Worm (Caenorhabditis elegans) whole organism, L4 larva: ENCODE measurements around the gene ZK697.14.

ENCODE experiments used
- D1046.2 ChIP-seq: fragments of 200-800 bp; sonication (Bioruptor generic); IDR thresholded peaks from 2 replicates; pipeline ENCODE4 v1.3.6; 2022; ENCODE audit warnings: missing genetic modification characterization, missing compliant biosample characterization
- F26F4.8 ChIP-seq: fragments of 200-800 bp; sonication (Bioruptor generic); conservative IDR thresholded peaks from 2 replicates; pipeline ENCODE4 v1.3.6; 2022; ENCODE audit warnings: missing genetic modification characterization, missing compliant biosample characterization
- F44E2.7 ChIP-seq: fragments of 200-800 bp; sonication (Bioruptor generic); IDR thresholded peaks from 2 replicates; pipeline ENCODE4 v2.1.2; 2022; ENCODE audit warnings: missing genetic modification characterization, missing compliant biosample characterization
- F49E8.2 ChIP-seq: sonication (generic microtip); optimal IDR thresholded peaks from 2 replicates; lab custom pipeline; 2016; ENCODE audit warnings: missing compliant biosample characterization, mild to moderate bottlenecking, missing genetic modification characterization, borderline replicate concordance
- Y105C5A.15 ChIP-seq: fragments of 200-800 bp; sonication (Bioruptor generic); IDR thresholded peaks from 2 replicates; pipeline ENCODE4 v1.3.6; 2022; ENCODE audit warnings: missing genetic modification characterization, missing compliant biosample characterization
- Y48G9A.11 ChIP-seq: fragments of 200-800 bp; sonication (Bioruptor generic); IDR thresholded peaks from 2 replicates; pipeline ENCODE4 v1.3.6; 2022; ENCODE audit warnings: missing genetic modification reagents, missing genetic modification characterization, missing compliant biosample characterization
- Y5F2A.4 ChIP-seq: fragments of 200-800 bp; sonication (Bioruptor generic); optimal IDR thresholded peaks from 2 replicates; lab custom pipeline; 2018; ENCODE audit warnings: mild to moderate bottlenecking, missing genetic modification characterization, missing compliant biosample characterization
- Y75B8A.6 ChIP-seq: fragments of 200-800 bp; sonication (Bioruptor generic); IDR thresholded peaks from 2 replicates; pipeline ENCODE4 v1.3.6; 2022; ENCODE audit warnings: missing genetic modification reagents, missing genetic modification characterization, missing compliant biosample characterization
- ZK337.2 ChIP-seq: fragments of 200-800 bp; sonication (Bioruptor generic); IDR thresholded peaks from 2 replicates; pipeline ENCODE4 v1.3.6; 2022; ENCODE audit warnings: missing genetic modification reagents, missing genetic modification characterization, missing compliant biosample characterization
- arid-1 ChIP-seq: fragments of 200-800 bp; sonication (Bioruptor generic); conservative IDR thresholded peaks from 2 replicates; pipeline ENCODE4 v1.3.6; 2022; ENCODE audit warnings: missing genetic modification reagents, missing genetic modification characterization, missing compliant biosample characterization
- attf-4 ChIP-seq: sonication (generic microtip); optimal IDR thresholded peaks from 3 replicates; lab custom pipeline; 2017; ENCODE audit warnings: missing biosample characterization, missing genetic modification characterization
- ceh-20 ChIP-seq: fragments of 200-800 bp; sonication (Bioruptor generic); IDR thresholded peaks from 2 replicates; pipeline ENCODE4 v1.3.6; 2022; ENCODE audit warnings: missing genetic modification reagents, missing genetic modification characterization, missing compliant biosample characterization
- ceh-44 ChIP-seq: fragments of 200-800 bp; sonication (Bioruptor generic); IDR thresholded peaks from 2 replicates; pipeline ENCODE4 v1.3.6; 2022; ENCODE audit warnings: missing genetic modification reagents, missing genetic modification characterization, missing compliant biosample characterization
- ces-1 ChIP-seq: fragments of 150-350 bp; sonication (generic microtip); optimal IDR thresholded peaks from 4 replicates; lab custom pipeline; 2014; ENCODE audit warnings: missing biosample characterization, missing genetic modification reagents, missing genetic modification characterization
- daf-19 ChIP-seq: fragments of 200-800 bp; sonication (Bioruptor generic); conservative IDR thresholded peaks from 2 replicates; pipeline ENCODE4 v1.3.6; 2022; ENCODE audit warnings: missing genetic modification characterization, missing compliant biosample characterization
- daf-8 ChIP-seq: fragments of 200-800 bp; sonication (Bioruptor generic); IDR thresholded peaks from 2 replicates; pipeline ENCODE4 v1.3.6; 2022; ENCODE audit warnings: missing genetic modification characterization, missing compliant biosample characterization
- dmd-8 ChIP-seq: fragments of 200-800 bp; sonication (Bioruptor generic); IDR thresholded peaks from 2 replicates; pipeline ENCODE4 v1.3.6; 2022; ENCODE audit warnings: missing genetic modification characterization, missing compliant biosample characterization
- dmd-9 ChIP-seq: fragments of 200-800 bp; sonication (Bioruptor generic); IDR thresholded peaks from 2 replicates; pipeline ENCODE4 v1.3.6; 2022; ENCODE audit warnings: missing genetic modification reagents, missing genetic modification characterization, missing compliant biosample characterization
- egl-43 ChIP-seq: fragments of 200-800 bp; sonication (Bioruptor generic); IDR thresholded peaks from 2 replicates; pipeline ENCODE4 v1.3.6; 2022; ENCODE audit warnings: missing genetic modification reagents, missing genetic modification characterization, missing compliant biosample characterization
- fos-1 ChIP-seq: fragments of 150-350 bp; optimal IDR thresholded peaks from 2 replicates; lab custom pipeline; 2014; ENCODE audit warnings: missing biosample characterization, missing genetic modification characterization
- hlh-30 ChIP-seq: sonication (generic microtip); optimal IDR thresholded peaks from 2 replicates; lab custom pipeline; 2017; ENCODE audit warnings: antibody characterized with exemption, mild to moderate bottlenecking, missing genetic modification characterization, missing compliant biosample characterization; ENCODE audit not compliant: insufficient read depth
- lim-7 ChIP-seq: fragments of 200-800 bp; sonication (Bioruptor generic); IDR thresholded peaks from 2 replicates; pipeline ENCODE4 v1.3.6; 2022; ENCODE audit warnings: missing genetic modification characterization, missing compliant biosample characterization
- lin-29 ChIP-seq: fragments of 200-800 bp; sonication (Bioruptor generic); IDR thresholded peaks from 2 replicates; pipeline ENCODE4 v1.3.6; 2022; ENCODE audit warnings: missing genetic modification reagents, missing genetic modification characterization, missing compliant biosample characterization
- lin-38 ChIP-seq: fragments of 200-800 bp; sonication (Bioruptor generic); IDR thresholded peaks from 2 replicates; pipeline ENCODE4 v1.3.6; 2022; ENCODE audit warnings: missing genetic modification reagents, missing genetic modification characterization, missing compliant biosample characterization
- madf-5 ChIP-seq, 2 experiments: fragments of 200-800 bp; sonication (Bioruptor generic); IDR thresholded peaks; 2 replicates each; pipeline ENCODE4 v1.3.6; 2022; ENCODE audit warnings: missing compliant biosample characterization in 2 of 2, missing genetic modification characterization in 2 of 2
- mdt-29 ChIP-seq: fragments of 200-800 bp; sonication (Bioruptor generic); IDR thresholded peaks from 2 replicates; pipeline ENCODE4 v1.3.6; 2022; ENCODE audit warnings: missing genetic modification reagents, missing genetic modification characterization, missing compliant biosample characterization
- mep-1 ChIP-seq: fragments of 150-350 bp; sonication (generic microtip); optimal IDR thresholded peaks from 3 replicates; lab custom pipeline; 2014; ENCODE audit warnings: missing biosample characterization, missing genetic modification characterization
- mxl-2 ChIP-seq: fragments of 200-800 bp; sonication (Bioruptor generic); conservative IDR thresholded peaks from 2 replicates; pipeline ENCODE4 v1.3.6; 2022; ENCODE audit warnings: missing genetic modification reagents, missing genetic modification characterization, missing compliant biosample characterization
- mxl-3 ChIP-seq: fragments of 200-800 bp; sonication (Bioruptor generic); optimal IDR thresholded peaks from 2 replicates; lab custom pipeline; 2018; ENCODE audit warnings: mild to moderate bottlenecking, missing genetic modification characterization, missing compliant biosample characterization
- nhr-11 ChIP-seq: fragments of 150-350 bp; optimal IDR thresholded peaks from 2 replicates; lab custom pipeline; 2014; ENCODE audit warnings: missing biosample characterization, missing genetic modification characterization
- nhr-41 ChIP-seq: fragments of 200-800 bp; sonication (Bioruptor generic); IDR thresholded peaks from 2 replicates; pipeline ENCODE4 v1.3.6; 2022; ENCODE audit warnings: missing genetic modification reagents, missing genetic modification characterization, missing compliant biosample characterization
- nhr-48 ChIP-seq: sonication (generic microtip); optimal IDR thresholded peaks from 2 replicates; lab custom pipeline; 2016; ENCODE audit warnings: mild to moderate bottlenecking, missing genetic modification characterization, missing compliant biosample characterization
- php-3 ChIP-seq: fragments of 200-800 bp; sonication (Bioruptor generic); IDR thresholded peaks from 2 replicates; pipeline ENCODE4 v1.3.6; 2022; ENCODE audit warnings: missing genetic modification reagents, missing genetic modification characterization, missing compliant biosample characterization
- rbr-2 ChIP-seq: sonication (generic microtip); optimal IDR thresholded peaks from 2 replicates; lab custom pipeline; 2016; ENCODE audit warnings: missing genotype, missing genetic modification characterization, missing compliant biosample characterization
- saeg-2 ChIP-seq: fragments of 200-800 bp; sonication (Bioruptor generic); IDR thresholded peaks from 2 replicates; pipeline ENCODE4 v1.3.6; 2022; ENCODE audit warnings: missing genetic modification reagents, missing genetic modification characterization, missing compliant biosample characterization
- sdz-12 ChIP-seq: fragments of 200-800 bp; sonication (Bioruptor generic); optimal IDR thresholded peaks from 2 replicates; lab custom pipeline; 2018; ENCODE audit warnings: mild to moderate bottlenecking, missing genetic modification characterization, missing compliant biosample characterization
- set-16 ChIP-seq: fragments of 200-800 bp; sonication (Bioruptor generic); IDR thresholded peaks from 2 replicates; pipeline ENCODE4 v1.3.6; 2022; ENCODE audit warnings: missing genetic modification reagents, missing genetic modification characterization, missing compliant biosample characterization
- skn-1 ChIP-seq: fragments of 150-350 bp; optimal IDR thresholded peaks from 2 replicates; lab custom pipeline; 2014; ENCODE audit warnings: missing biosample characterization, missing genetic modification characterization
- spr-3 ChIP-seq: fragments of 200-800 bp; sonication (Bioruptor generic); optimal IDR thresholded peaks from 2 replicates; lab custom pipeline; 2018; ENCODE audit warnings: mild to moderate bottlenecking, missing genetic modification characterization, missing compliant biosample characterization
- tag-97 ChIP-seq: fragments of 200-800 bp; sonication (Bioruptor generic); IDR thresholded peaks from 2 replicates; pipeline ENCODE4 v1.3.6; 2022; ENCODE audit warnings: missing genetic modification characterization, missing compliant biosample characterization
- unc-130 ChIP-seq: sonication (generic microtip); optimal IDR thresholded peaks from 2 replicates; lab custom pipeline; 2016; ENCODE audit warnings: missing genetic modification reagents, missing genetic modification characterization, missing compliant biosample characterization
- zfp-3 ChIP-seq: fragments of 200-800 bp; sonication (Bioruptor generic); conservative IDR thresholded peaks from 2 replicates; pipeline ENCODE4 v1.3.6; 2022; ENCODE audit warnings: missing genetic modification reagents, missing genetic modification characterization, missing compliant biosample characterization
- zip-11 ChIP-seq: fragments of 200-800 bp; sonication (Bioruptor generic); IDR thresholded peaks from 2 replicates; pipeline ENCODE4 v1.3.6; 2022; ENCODE audit warnings: missing genetic modification characterization, missing compliant biosample characterization

Gene ZK697.14

ce11 chrV:1719927-1720326 lies 35.6 kb downstream of the ZK697.14 start, which contains the start of gene srw-102:
srw-102 (plus strand) TSS chrV:1720227.
- no peak for TF ChIP-seq skn-1
- TF ChIP-seq unc-130 (GFP tag; lab: Kevin White, UChicago) = no peak
- no peak for TF ChIP-seq D1046.2 (GFP tag; lab: Robert Waterston, UW)
- TF ChIP-seq attf-4 (tag; lab: Kevin White, UChicago) = no peak
- TF ChIP-seq spr-3 (GFP tag; lab: Kevin White, UChicago) = no peak
- TF ChIP-seq rbr-2 (tag; lab: Kevin White, UChicago) = no peak
- no peak for TF ChIP-seq Y5F2A.4 (GFP tag; lab: Kevin White, UChicago)
- no peak for TF ChIP-seq hlh-30
- TF ChIP-seq nhr-48 (tag; lab: Kevin White, UChicago) = no peak
- no peak for TF ChIP-seq Y105C5A.15 (GFP tag; lab: Robert Waterston, UW)
- no peak for TF ChIP-seq dmd-9 (GFP tag; lab: Robert Waterston, UW)
- no peak for TF ChIP-seq nhr-11 (tag; lab: Kevin White, UChicago)

ce11 chrV:1718232-1718631 lies 37.3 kb downstream of the ZK697.14 start:
- TF ChIP-seq hlh-30 (no peak), ces-1 (GFP tag; lab: Kevin White, UChicago) (peak; percentile 5)

ce11 chrV:1716892-1717291 lies 38.6 kb downstream of the ZK697.14 start, which contains the start of gene srw-103:
srw-103 (plus strand) TSS chrV:1717192.
- TF ChIP-seq sdz-12 (GFP tag; lab: Kevin White, UChicago) (no peak), nhr-41 (GFP tag; lab: Robert Waterston, UW) (no peak), set-16 (GFP tag; lab: Robert Waterston, UW) (no peak), mxl-2 (no peak), mxl-3 (GFP tag; lab: Kevin White, UChicago) (no peak), zip-11 (GFP tag; lab: Robert Waterston, UW) (no peak), F49E8.2 (tag; lab: Kevin White, UChicago) (no peak), daf-19 (no peak), dmd-8 (GFP tag; lab: Robert Waterston, UW) (no peak), ceh-20 (GFP tag; lab: Robert Waterston, UW) (no peak), lin-38 (GFP tag; lab: Robert Waterston, UW) (no peak), arid-1 (GFP tag; lab: Robert Waterston, UW) (no peak), mep-1 (tag; lab: Kevin White, UChicago) (no peak), fos-1 (tag; lab: Kevin White, UChicago) (no peak), php-3 (GFP tag; lab: Robert Waterston, UW) (no peak)

ce11 chrV:1713761-1714160 lies 41.7 kb downstream of the ZK697.14 start:
- TF ChIP-seq saeg-2 (peak; percentile 66), tag-97 (GFP tag; lab: Robert Waterston, UW) (0 out of 2 replicates have a peak, but pooled peaks have one; percentile 57), egl-43 (peak; percentile 84), lin-29 (GFP tag; lab: Robert Waterston, UW) (peak; percentile 47; the same call in 1 of the 2 replicates), php-3 (GFP tag; lab: Robert Waterston, UW) (peak; percentile 24; the same call in 1 of the 2 replicates), ZK337.2 (GFP tag; lab: Robert Waterston, UW) (peak; percentile 6; the same call in 1 of the 2 replicates), Y48G9A.11 (GFP tag; lab: Robert Waterston, UW) (peak; percentile 47; the same call in 1 of the 2 replicates), daf-8 (GFP tag; lab: Robert Waterston, UW) (0 out of 2 replicates have a peak, but pooled peaks have one; percentile 28), ceh-44 (GFP tag; lab: Robert Waterston, UW) (0 out of 2 replicates have a peak, but pooled peaks have one; percentile 31), madf-5 (GFP tag; IDR thresholded peaks at IDR 0.05; lab: Robert Waterston, UW) (peak in 1 of 2 experiments; percentile 93; a peak in 2 of 4 replicates), Y75B8A.6 (GFP tag; lab: Robert Waterston, UW) (0 out of 2 replicates have a peak, but pooled peaks have one; percentile 28), D1046.2 (GFP tag; lab: Robert Waterston, UW) (peak; percentile 26; the same call in 1 of the 2 replicates), F26F4.8 (GFP tag; lab: Robert Waterston, UW) (peak; percentile 86), zfp-3 (GFP tag; lab: Robert Waterston, UW) (0 out of 2 replicates have a peak, but pooled peaks have one; percentile 28), F44E2.7 (peak; percentile 92; the same call in 1 of the 2 replicates), mdt-29 (GFP tag; lab: Robert Waterston, UW) (peak; percentile 58; the same call in 1 of the 2 replicates), lim-7 (GFP tag; lab: Robert Waterston, UW) (peak; percentile 8; the same call in 1 of the 2 replicates)
